Fruit fly (Drosophila melanogaster) S2 (cell line): ENCODE measurements around the gene CG4988.

Source experiments
- CG8478 ChIP-seq: fragments of >200 bp; optimal IDR thresholded peaks from 2 replicates; lab custom pipeline; 2018
- CTCF ChIP-seq, 2 experiments: fragments of >200 bp; optimal IDR thresholded peaks; 2 replicates each; lab custom pipeline; 2018

dm6 chr2L:11648739-11649138 is 45.9 kb upstream of the CG4988 start, which contains the start of gene CG6614:
- TF ChIP-seq CTCF (optimal IDR thresholded peaks at IDR 0.05; lab: Kevin White, UChicago) (no peak), CG8478 (lab: Kevin White, UChicago) (no peak)
